Fruit fly (Drosophila melanogaster) whole organism, embryonic: ENCODE measurements around the gene Efr.

ENCODE experiments used
- Abd-B ChIP-seq: fragments of 200-800 bp; sonication (Bioruptor generic); optimal IDR thresholded peaks from 2 replicates; lab custom pipeline; 2018; ENCODE audit warnings: missing biosample characterization, mild to moderate bottlenecking, missing genetic modification characterization, moderate library complexity
- Ada2b ChIP-seq: fragments of 200-800 bp; sonication (Bioruptor generic); IDR thresholded peaks from 2 replicates; pipeline ENCODE4 v1.3.6; 2022; ENCODE audit warnings: missing biosample characterization, missing genetic modification characterization
- Awh ChIP-seq: fragments of 200-800 bp; sonication (Bioruptor generic); IDR thresholded peaks from 2 replicates; pipeline ENCODE4, ENCODE4 v1.3.6; 2022; ENCODE audit warnings: missing biosample characterization, missing genetic modification characterization
- CG10147 ChIP-seq: fragments of 200-800 bp; sonication (Bioruptor generic); optimal IDR thresholded peaks from 2 replicates; lab custom pipeline; 2019; ENCODE audit warnings: missing biosample characterization, mild to moderate bottlenecking, missing genetic modification characterization, moderate library complexity
- CG10267 ChIP-seq: fragments of 200-800 bp; sonication (Bioruptor generic); optimal IDR thresholded peaks from 2 replicates; lab custom pipeline; 2018; ENCODE audit warnings: missing biosample characterization, mild to moderate bottlenecking, missing genetic modification characterization, moderate library complexity
- CG10431 ChIP-seq: fragments of 200-800 bp; sonication (Bioruptor generic); optimal IDR thresholded peaks from 3 replicates; lab custom pipeline; 2018; ENCODE audit warnings: missing biosample characterization, mild to moderate bottlenecking, missing genetic modification characterization
- CG11398 ChIP-seq: fragments of 200-800 bp; sonication (Bioruptor generic); optimal IDR thresholded peaks from 2 replicates; lab custom pipeline; 2016; ENCODE audit warnings: missing biosample characterization, missing genetic modification characterization
- CG12219 ChIP-seq: fragments of 200-800 bp; sonication (Bioruptor generic); optimal IDR thresholded peaks from 3 replicates; lab custom pipeline; 2018; ENCODE audit warnings: missing biosample characterization, mild to moderate bottlenecking, missing genetic modification characterization
- CG1233 ChIP-seq: fragments of 200-800 bp; sonication (Bioruptor generic); optimal IDR thresholded peaks from 4 replicates; lab custom pipeline; 2018; ENCODE audit warnings: missing biosample characterization, mild to moderate bottlenecking, missing genetic modification characterization
- CG12391 ChIP-seq: fragments of 200-800 bp; sonication (Bioruptor generic); optimal IDR thresholded peaks from 3 replicates; lab custom pipeline; 2018; ENCODE audit warnings: missing biosample characterization, mild to moderate bottlenecking, missing genetic modification characterization, moderate library complexity
- CG13287 ChIP-seq: fragments of 200-800 bp; sonication (Bioruptor generic); IDR thresholded peaks from 2 replicates; pipeline ENCODE4 v1.3.6; 2022; ENCODE audit warnings: missing biosample characterization, missing genetic modification characterization; ENCODE audit not compliant: partially characterized antibody
- CG13624 ChIP-seq: fragments of 200-800 bp; sonication (Bioruptor generic); optimal IDR thresholded peaks from 2 replicates; lab custom pipeline; 2016; ENCODE audit warnings: missing biosample characterization, missing genetic modification characterization
- CG14441 ChIP-seq: fragments of 200-800 bp; sonication (Bioruptor generic); IDR thresholded peaks from 2 replicates; pipeline ENCODE4 v1.3.6; 2022; ENCODE audit warnings: missing biosample characterization, missing genetic modification characterization
- CG14667 ChIP-seq: fragments of 200-800 bp; sonication (Bioruptor generic); IDR thresholded peaks from 2 replicates; pipeline ENCODE4 v1.3.6; 2022; ENCODE audit warnings: missing biosample characterization, missing genetic modification characterization
- CG1529 ChIP-seq: fragments of 200-800 bp; sonication (Bioruptor generic); optimal IDR thresholded peaks from 3 replicates; lab custom pipeline; 2018; ENCODE audit warnings: missing biosample characterization, missing genetic modification characterization
- CG16813 ChIP-seq: fragments of 200-800 bp; sonication (Bioruptor generic); IDR thresholded peaks from 3 replicates; pipeline ENCODE4 v1.3.6; 2022; ENCODE audit warnings: missing biosample characterization, missing genetic modification characterization; ENCODE audit not compliant: partially characterized antibody
- CG17359 ChIP-seq: fragments of 200-800 bp; sonication (Bioruptor generic); optimal IDR thresholded peaks from 3 replicates; lab custom pipeline; 2018; ENCODE audit warnings: missing biosample characterization, mild to moderate bottlenecking, missing genetic modification characterization, moderate library complexity
- CG1832 ChIP-seq: fragments of 200-800 bp; sonication (Bioruptor generic); optimal IDR thresholded peaks from 2 replicates; lab custom pipeline; 2017; ENCODE audit warnings: missing biosample characterization, mild to moderate bottlenecking, missing genetic modification characterization, inconsistent platforms
- CG2202 ChIP-seq: fragments of 200-800 bp; sonication (Bioruptor generic); optimal IDR thresholded peaks from 2 replicates; lab custom pipeline; 2018; ENCODE audit warnings: missing biosample characterization, mild to moderate bottlenecking, missing genetic modification characterization
- CG2889 ChIP-seq: fragments of 200-800 bp; sonication (Bioruptor generic); IDR thresholded peaks from 3 replicates; pipeline ENCODE4 v1.3.6; 2022; ENCODE audit warnings: missing biosample characterization, missing genetic modification characterization
- CG30431 ChIP-seq: fragments of 200-800 bp; sonication (Bioruptor generic); optimal IDR thresholded peaks from 2 replicates; lab custom pipeline; 2017; ENCODE audit warnings: missing biosample characterization, missing genetic modification characterization
- CG3065 ChIP-seq: fragments of 200-800 bp; sonication (Bioruptor generic); optimal IDR thresholded peaks from 2 replicates; lab custom pipeline; 2016; ENCODE audit warnings: missing biosample characterization, missing genetic modification characterization
- CG4820 ChIP-seq: fragments of 200-800 bp; sonication (Bioruptor generic); optimal IDR thresholded peaks from 3 replicates; lab custom pipeline; 2016; ENCODE audit warnings: missing biosample characterization, missing genetic modification characterization
- CG5245 ChIP-seq: fragments of 200-800 bp; sonication (Bioruptor generic); optimal IDR thresholded peaks from 3 replicates; lab custom pipeline; 2016; ENCODE audit warnings: missing biosample characterization, missing genetic modification characterization
- CG6175 ChIP-seq: fragments of 200-800 bp; sonication (Bioruptor generic); IDR thresholded peaks from 3 replicates; pipeline ENCODE4 v1.3.6; 2022; ENCODE audit warnings: missing biosample characterization, missing genetic modification characterization
- Dip2 ChIP-seq: fragments of 200-800 bp; sonication (Bioruptor generic); IDR thresholded peaks from 2 replicates; pipeline ENCODE4 v1.3.6; 2022; ENCODE audit warnings: missing biosample characterization, missing genetic modification characterization
- H2.0 ChIP-seq: fragments of 200-800 bp; sonication (Bioruptor generic); IDR thresholded peaks from 2 replicates; pipeline ENCODE4 v1.3.6; 2022; ENCODE audit warnings: missing biosample characterization, missing genetic modification characterization
- Hand ChIP-seq: fragments of 200-800 bp; sonication (Bioruptor generic); optimal IDR thresholded peaks from 2 replicates; lab custom pipeline; 2017; ENCODE audit warnings: mild to moderate bottlenecking, missing biosample characterization, missing genetic modification reagents, missing genetic modification characterization
- Mad ChIP-seq: fragments of 200-800 bp; sonication (Bioruptor generic); optimal IDR thresholded peaks from 2 replicates; lab custom pipeline; 2016; ENCODE audit warnings: missing biosample characterization, missing genetic modification characterization
- Med ChIP-seq: fragments of 200-800 bp; sonication (Bioruptor generic); peaks from one replicate; lab custom pipeline; 2016; ENCODE audit warnings: missing biosample characterization, missing genetic modification characterization, mild to moderate bottlenecking, inconsistent platforms, moderate library complexity
- Poxn ChIP-seq: fragments of 200-800 bp; sonication (Bioruptor generic); IDR thresholded peaks from 2 replicates; pipeline ENCODE4 v1.3.6; 2022; ENCODE audit warnings: missing biosample characterization, missing genetic modification characterization
- Sin3A ChIP-seq: fragments of >200 bp; optimal IDR thresholded peaks from 2 replicates; lab custom pipeline; 2018
- Ssrp ChIP-seq: fragments of 200-800 bp; sonication (Bioruptor generic); optimal IDR thresholded peaks from 2 replicates; lab custom pipeline; 2018; ENCODE audit warnings: missing biosample characterization, mild to moderate bottlenecking, missing genetic modification characterization, moderate library complexity
- Taf1 ChIP-seq: fragments of 200-800 bp; sonication (Bioruptor generic); IDR thresholded peaks from 2 replicates; pipeline ENCODE4 v1.3.6; 2022; ENCODE audit warnings: missing biosample characterization, missing genetic modification characterization
- Trl ChIP-seq, 3 experiments: fragments of >200 bp in 2 of 3; fragments of 200-800 bp in 1 of 3; sonication (Bioruptor generic) in 1 of 3; optimal IDR thresholded peaks; 2 replicates in 1 of 3; 3 replicates in 2 of 3; lab custom pipeline; 2016 to 2017; ENCODE audit warnings: missing biosample characterization in 1 of 3, missing genetic modification characterization in 1 of 3
- btn ChIP-seq: fragments of 200-800 bp; sonication (Bioruptor generic); optimal IDR thresholded peaks from 2 replicates; lab custom pipeline; 2016; ENCODE audit warnings: missing biosample characterization, missing genetic modification characterization
- cas ChIP-seq: fragments of 200-800 bp; sonication (Bioruptor generic); IDR thresholded peaks from 2 replicates; pipeline ENCODE4 v1.3.6; 2022; ENCODE audit warnings: missing biosample characterization, missing genetic modification characterization
- dm ChIP-seq: fragments of 200-800 bp; sonication (Bioruptor generic); optimal IDR thresholded peaks from 3 replicates; lab custom pipeline; 2016; ENCODE audit warnings: missing biosample characterization, missing genetic modification characterization
- dmrt11E ChIP-seq: fragments of 200-800 bp; sonication (Bioruptor generic); optimal IDR thresholded peaks from 3 replicates; lab custom pipeline; 2018; ENCODE audit warnings: missing biosample characterization, mild to moderate bottlenecking, missing genetic modification characterization, moderate library complexity
- gcm2 ChIP-seq: fragments of 200-800 bp; sonication (Bioruptor generic); optimal IDR thresholded peaks from 2 replicates; lab custom pipeline; 2016; ENCODE audit warnings: missing biosample characterization, missing genetic modification characterization
- grau ChIP-seq: fragments of 200-800 bp; optimal IDR thresholded peaks from 3 replicates; lab custom pipeline; 2019; ENCODE audit warnings: missing biosample characterization, mild to moderate bottlenecking, missing genetic modification characterization, moderate library complexity
- grn ChIP-seq: fragments of 200-800 bp; sonication (Bioruptor generic); optimal IDR thresholded peaks from 3 replicates; lab custom pipeline; 2017; ENCODE audit warnings: missing biosample characterization, missing genetic modification characterization
- knrl ChIP-seq: fragments of 200-800 bp; sonication (Bioruptor generic); IDR thresholded peaks from 3 replicates; pipeline ENCODE4 v1.3.6; 2022; ENCODE audit warnings: missing biosample characterization, missing genetic modification characterization; ENCODE audit not compliant: partially characterized antibody
- mam ChIP-seq: fragments of 200-800 bp; sonication (Bioruptor generic); optimal IDR thresholded peaks from 3 replicates; lab custom pipeline; 2016; ENCODE audit warnings: missing biosample characterization, missing genetic modification characterization
- nerfin-1 ChIP-seq: fragments of 200-800 bp; sonication (Bioruptor generic); optimal IDR thresholded peaks from 3 replicates; lab custom pipeline; 2019; ENCODE audit warnings: missing biosample characterization, mild to moderate bottlenecking, missing genetic modification characterization, moderate library complexity
- scrt ChIP-seq: fragments of 200-800 bp; sonication (Bioruptor generic); optimal IDR thresholded peaks from 2 replicates; lab custom pipeline; 2018; ENCODE audit warnings: missing biosample characterization, mild to moderate bottlenecking, missing genetic modification characterization, moderate library complexity
- sisA ChIP-seq: fragments of 200-800 bp; sonication (Bioruptor generic); IDR thresholded peaks from 2 replicates; pipeline ENCODE4 v1.3.6; 2022; ENCODE audit warnings: missing biosample characterization, missing genetic modification characterization
- sob ChIP-seq: fragments of 200-800 bp; sonication (Bioruptor generic); IDR thresholded peaks from 2 replicates; pipeline ENCODE4 v1.3.6; 2022; ENCODE audit warnings: missing biosample characterization, missing genetic modification characterization
- tio ChIP-seq: fragments of 200-800 bp; sonication (Bioruptor generic); optimal IDR thresholded peaks from 2 replicates; lab custom pipeline; 2017; ENCODE audit warnings: missing biosample characterization, missing genetic modification characterization, inconsistent platforms
- wdn ChIP-seq: fragments of 200-800 bp; sonication (Bioruptor generic); IDR thresholded peaks from 2 replicates; pipeline ENCODE4 v1.3.6; 2022; ENCODE audit warnings: missing biosample characterization, missing genetic modification characterization
- zen2 ChIP-seq: fragments of 200-800 bp; sonication (Bioruptor generic); IDR thresholded peaks from 3 replicates; pipeline ENCODE4 v1.3.6; 2022; ENCODE audit warnings: missing biosample characterization, missing genetic modification characterization; ENCODE audit not compliant: partially characterized antibody

The Efr gene

dm6 chrX:6179428-6179827 is 40.3 kb upstream of the Efr start (continued):
- TF ChIP-seq CG13624 (GFP tag; lab: Kevin White, UChicago) (peak; percentile 45), btn (no peak), CG5245 (GFP tag; lab: Kevin White, UChicago) (no peak), CG12219 (GFP tag; lab: Kevin White, UChicago) (peak; percentile 9), dm (GFP tag; lab: Kevin White, UChicago) (no peak), CG1832 (GFP tag; lab: Kevin White, UChicago) (no peak), Ssrp (tag; lab: Kevin White, UChicago) (no peak), CG2889 (GFP tag; lab: Robert Waterston, UW) (0 out of 3 replicates have a peak, but pooled peaks have one; percentile 27), sisA (GFP tag; lab: Robert Waterston, UW) (peak; percentile 66), grau (tag; lab: Kevin White, UChicago) (no peak), zen2 (no peak), Trl (optimal IDR thresholded peaks at IDR 0.05; lab: Kevin White, UChicago) (no peak), Trl (GFP tag; optimal IDR thresholded peaks at IDR 0.05; lab: Kevin White, UChicago) (peak; percentile 26), nerfin-1 (tag; lab: Kevin White, UChicago) (no peak), CG2202 (tag; lab: Kevin White, UChicago) (no peak), knrl (no peak), CG10147 (GFP tag; lab: Kevin White, UChicago) (peak; percentile 57), Dip2 (GFP tag; lab: Robert Waterston, UW) (no peak), CG13287 (GFP tag; lab: Robert Waterston, UW) (no peak), dmrt11E (tag; lab: Kevin White, UChicago) (no peak), Poxn (GFP tag; lab: Robert Waterston, UW) (no peak), gcm2 (GFP tag; lab: Kevin White, UChicago) (no peak), mam (GFP tag; lab: Kevin White, UChicago) (peak; percentile 59), Abd-B (peak; percentile 12), CG16813 (GFP tag; lab: Robert Waterston, UW) (no peak), sob (GFP tag; lab: Robert Waterston, UW) (peak; percentile 41; the same call in 1 of the 2 replicates), CG10431 (no peak), wdn (no peak), Mad (no peak), CG12391 (tag; lab: Kevin White, UChicago) (peak; percentile 12), CG30431 (GFP tag; lab: Kevin White, UChicago) (no peak), Hand (GFP tag; lab: Kevin White, UChicago) (no peak), CG10267 (no peak), Awh (GFP tag; lab: Robert Waterston, UW) (no peak), Med (GFP tag; lab: Kevin White, UChicago) (peak; percentile 88), Taf1 (GFP tag; lab: Robert Waterston, UW) (no peak; the same call in 1 of the 2 replicates), CG14667 (GFP tag; lab: Robert Waterston, UW) (0 out of 2 replicates have a peak, but pooled peaks have one; percentile 40), cas (GFP tag; lab: Robert Waterston, UW) (no peak), CG4820 (peak; percentile 4), scrt (GFP tag; lab: Kevin White, UChicago) (peak; percentile 28), CG14441 (GFP tag; lab: Robert Waterston, UW) (peak; percentile 64), grn (GFP tag; lab: Kevin White, UChicago) (no peak), CG1529 (GFP tag; lab: Kevin White, UChicago) (no peak), Sin3A (lab: Kevin White, UChicago) (no peak), Ada2b (GFP tag; lab: Robert Waterston, UW) (peak; percentile 72), CG6175 (GFP tag; lab: Robert Waterston, UW) (0 out of 3 replicates have a peak, but pooled peaks have one; percentile 19), tio (no peak), CG11398 (GFP tag; lab: Kevin White, UChicago) (no peak), CG3065 (GFP tag; lab: Kevin White, UChicago) (no peak), CG1233 (GFP tag; lab: Kevin White, UChicago) (no peak), H2.0 (no peak), CG17359 (peak; percentile 52)
